Fruit fly (Drosophila melanogaster) whole organism, pupa: ENCODE data around the gene Polr1H.

ENCODE experiments used
- CG10348 ChIP-seq: fragments of 200-800 bp; sonication (Bioruptor generic); IDR thresholded peaks from 2 replicates; pipeline ENCODE4 v1.3.6; 2022; ENCODE audit warnings: missing biosample characterization, missing genetic modification characterization
- CG12605 ChIP-seq: fragments of 200-800 bp; sonication (Bioruptor generic); IDR thresholded peaks from 2 replicates; pipeline ENCODE4 v1.3.6; 2022; ENCODE audit warnings: missing biosample characterization, missing genetic modification characterization
- CG13204 ChIP-seq: fragments of 200-800 bp; sonication (Bioruptor generic); optimal IDR thresholded peaks from 2 replicates; lab custom pipeline; 2018; ENCODE audit warnings: missing biosample characterization, mild to moderate bottlenecking, missing genetic modification characterization, moderate library complexity
- CG14655 ChIP-seq: fragments of 200-800 bp; sonication (Bioruptor generic); optimal IDR thresholded peaks from 3 replicates; lab custom pipeline; 2017; ENCODE audit warnings: mild to moderate bottlenecking, missing biosample characterization, missing genetic modification reagents, missing genetic modification characterization
- CG15710 ChIP-seq: fragments of 200-800 bp; sonication (Bioruptor generic); optimal IDR thresholded peaks from 2 replicates; lab custom pipeline; 2018; ENCODE audit warnings: missing biosample characterization, mild to moderate bottlenecking, missing genetic modification characterization, moderate library complexity
- CG17806 ChIP-seq: fragments of 200-800 bp; sonication (Bioruptor generic); optimal IDR thresholded peaks from 2 replicates; lab custom pipeline; 2018; ENCODE audit warnings: missing biosample characterization, mild to moderate bottlenecking, missing genetic modification characterization, moderate library complexity
- CG32121 ChIP-seq: fragments of 200-800 bp; sonication (Bioruptor generic); IDR thresholded peaks from 2 replicates; pipeline ENCODE4 v1.3.6; 2022; ENCODE audit warnings: missing biosample characterization, missing genetic modification characterization
- CG34367 ChIP-seq: fragments of 200-800 bp; sonication (Bioruptor generic); optimal IDR thresholded peaks from 2 replicates; lab custom pipeline; 2018; ENCODE audit warnings: missing biosample characterization, mild to moderate bottlenecking, missing genetic modification characterization
- CG4496 ChIP-seq: fragments of 200-800 bp; sonication (Bioruptor generic); IDR thresholded peaks from 3 replicates; pipeline ENCODE4 v1.3.6; 2022; ENCODE audit warnings: missing biosample characterization, missing genetic modification characterization
- CG8159 ChIP-seq: fragments of 200-800 bp; sonication (Bioruptor generic); optimal IDR thresholded peaks from 3 replicates; lab custom pipeline; 2018; ENCODE audit warnings: missing biosample characterization, mild to moderate bottlenecking, missing genetic modification characterization, moderate library complexity
- CG8301 ChIP-seq: fragments of 200-800 bp; sonication (Bioruptor generic); optimal IDR thresholded peaks from 2 replicates; lab custom pipeline; 2018; ENCODE audit warnings: missing biosample characterization, mild to moderate bottlenecking, missing genetic modification characterization
- CG9948 ChIP-seq: fragments of 200-800 bp; sonication (Bioruptor generic); optimal IDR thresholded peaks from 2 replicates; lab custom pipeline; 2018; ENCODE audit warnings: missing biosample characterization, mild to moderate bottlenecking, missing genetic modification characterization, moderate library complexity
- D1 ChIP-seq: fragments of 200-800 bp; sonication (Bioruptor generic); optimal IDR thresholded peaks from 2 replicates; lab custom pipeline; 2018; ENCODE audit warnings: missing biosample characterization, mild to moderate bottlenecking, missing genetic modification characterization, moderate library complexity
- EcR ChIP-seq: fragments of 200-800 bp; sonication (Bioruptor generic); optimal IDR thresholded peaks from 3 replicates; lab custom pipeline; 2019; ENCODE audit warnings: missing biosample characterization, missing genetic modification characterization, mild to moderate bottlenecking, moderate library complexity, missing genetic modification reagents
- Ets98B ChIP-seq: fragments of 200-800 bp; sonication (Bioruptor generic); IDR thresholded peaks from 2 replicates; pipeline ENCODE4 v1.3.6; 2022; ENCODE audit warnings: missing biosample characterization, missing genetic modification characterization
- Pif1A ChIP-seq: fragments of 200-800 bp; sonication (Bioruptor generic); optimal IDR thresholded peaks from 3 replicates; lab custom pipeline; 2016; ENCODE audit warnings: missing biosample characterization, missing genetic modification characterization
- Pif1B ChIP-seq: fragments of 200-800 bp; sonication (Bioruptor generic); optimal IDR thresholded peaks from 3 replicates; lab custom pipeline; 2016; ENCODE audit warnings: missing biosample characterization, missing genetic modification characterization
- Snoo ChIP-seq: fragments of 200-800 bp; sonication (Bioruptor generic); optimal IDR thresholded peaks from 3 replicates; lab custom pipeline; 2017; ENCODE audit warnings: missing biosample characterization, mild to moderate bottlenecking, missing genetic modification characterization, inconsistent platforms
- fd96Ca ChIP-seq: fragments of 200-800 bp; sonication (Bioruptor generic); IDR thresholded peaks from 3 replicates; pipeline ENCODE4 v1.3.6; 2022; ENCODE audit warnings: missing biosample characterization, missing genetic modification characterization
- gl ChIP-seq: fragments of 200-800 bp; sonication (Bioruptor generic); optimal IDR thresholded peaks from 2 replicates; lab custom pipeline; 2018; ENCODE audit warnings: missing biosample characterization, mild to moderate bottlenecking, missing genetic modification characterization
- rn ChIP-seq: fragments of 200-800 bp; sonication (Bioruptor generic); IDR thresholded peaks from 2 replicates; pipeline ENCODE4 v1.3.6; 2022; ENCODE audit warnings: missing biosample characterization, missing genetic modification characterization

Polr1H gene

DNA sequence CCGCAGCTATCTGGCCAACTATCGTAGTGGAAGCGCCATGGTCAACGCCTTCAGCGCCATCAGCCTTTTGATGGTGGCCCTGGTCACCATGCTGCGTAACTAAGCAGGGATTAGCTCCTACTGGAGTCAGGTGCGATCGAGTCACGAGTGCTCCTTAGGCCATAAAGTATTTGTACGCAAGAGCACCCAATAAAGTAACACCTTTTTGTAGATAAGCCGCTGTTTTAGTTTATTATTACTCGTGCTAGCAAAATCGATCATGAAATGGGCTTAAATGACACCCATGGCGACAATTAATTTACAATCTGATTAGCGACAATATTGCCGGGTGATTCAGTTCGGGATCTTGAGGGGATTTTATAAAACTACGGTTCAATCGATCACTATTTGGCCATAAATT is 20.1 kb downstream of the Polr1H start:
- TF ChIP-seq CG8159 (tag; lab: Kevin White, UChicago) (no peak), CG34367 (no peak)

DNA sequence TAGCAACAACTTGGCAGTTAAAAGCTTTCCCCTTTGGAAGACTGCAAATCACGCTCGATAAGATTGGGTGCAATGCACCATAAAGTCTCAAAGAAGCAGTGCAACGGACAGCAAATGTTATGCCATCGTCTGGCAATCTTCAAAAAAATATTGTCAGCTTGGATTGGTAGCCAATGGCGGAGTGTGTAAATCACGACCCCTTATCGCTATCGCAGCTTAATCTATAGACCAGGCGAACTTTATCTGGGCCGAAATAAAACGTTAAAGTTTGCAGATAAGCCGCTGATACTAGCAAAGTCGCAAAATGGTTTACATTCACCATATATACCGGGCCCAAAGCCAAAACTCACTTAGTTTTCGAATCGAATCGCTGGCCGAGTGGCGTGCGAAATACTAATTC is 23.7 kb downstream of the Polr1H start, which contains the start of gene CG31198:
CG31198 (plus strand) TSS at position 351 of the 400 bp plus-strand sequence.
- no peak for TF ChIP-seq CG9948 (tag; lab: Kevin White, UChicago)
- no peak for TF ChIP-seq CG10348
- no peak for TF ChIP-seq CG32121
- TF ChIP-seq Pif1A (GFP tag; lab: Kevin White, UChicago), result no peak
- TF ChIP-seq CG15710 (tag; lab: Kevin White, UChicago), result no peak
- no peak for TF ChIP-seq CG8301 (tag; lab: Kevin White, UChicago)
- no peak for TF ChIP-seq CG4496 (GFP tag; lab: Robert Waterston, UW)
- no peak for TF ChIP-seq Ets98B (GFP tag; lab: Robert Waterston, UW)
- no peak for TF ChIP-seq Snoo (tag; lab: Kevin White, UChicago)
- TF ChIP-seq CG13204 (GFP tag; lab: Kevin White, UChicago), result no peak

DNA sequence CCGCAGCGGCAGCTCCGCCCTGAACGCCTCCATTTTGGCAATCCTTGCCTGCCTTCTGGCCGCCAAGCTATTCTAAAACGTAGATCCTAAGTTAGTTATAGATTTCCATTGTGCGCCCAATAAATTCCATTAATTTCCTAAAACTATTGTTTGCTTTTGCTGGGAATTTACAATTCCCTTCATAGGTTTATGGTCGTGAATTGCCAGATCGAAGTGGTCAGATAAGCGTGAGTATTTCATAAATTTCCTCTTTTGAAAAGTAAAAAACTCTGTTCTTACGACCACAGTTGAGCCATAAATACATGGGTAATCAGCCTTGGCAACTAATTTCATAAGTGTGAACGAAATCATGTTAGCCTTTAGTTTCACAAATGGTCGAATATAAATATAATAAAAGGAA is 24.5 kb downstream of the Polr1H start:
- no peak for TF ChIP-seq CG4496 (GFP tag; lab: Robert Waterston, UW)
- no peak for TF ChIP-seq rn (GFP tag; lab: Robert Waterston, UW)
- TF ChIP-seq CG13204 (GFP tag; lab: Kevin White, UChicago), result no peak
- TF ChIP-seq gl (tag; lab: Kevin White, UChicago), result no peak
- no peak for TF ChIP-seq fd96Ca
- TF ChIP-seq EcR (GFP tag; lab: Kevin White, UChicago), result no peak
- no peak for TF ChIP-seq CG8159 (tag; lab: Kevin White, UChicago)
- TF ChIP-seq CG32121, result no peak
- TF ChIP-seq Ets98B (GFP tag; lab: Robert Waterston, UW), result no peak
- TF ChIP-seq Snoo (tag; lab: Kevin White, UChicago), result no peak

DNA sequence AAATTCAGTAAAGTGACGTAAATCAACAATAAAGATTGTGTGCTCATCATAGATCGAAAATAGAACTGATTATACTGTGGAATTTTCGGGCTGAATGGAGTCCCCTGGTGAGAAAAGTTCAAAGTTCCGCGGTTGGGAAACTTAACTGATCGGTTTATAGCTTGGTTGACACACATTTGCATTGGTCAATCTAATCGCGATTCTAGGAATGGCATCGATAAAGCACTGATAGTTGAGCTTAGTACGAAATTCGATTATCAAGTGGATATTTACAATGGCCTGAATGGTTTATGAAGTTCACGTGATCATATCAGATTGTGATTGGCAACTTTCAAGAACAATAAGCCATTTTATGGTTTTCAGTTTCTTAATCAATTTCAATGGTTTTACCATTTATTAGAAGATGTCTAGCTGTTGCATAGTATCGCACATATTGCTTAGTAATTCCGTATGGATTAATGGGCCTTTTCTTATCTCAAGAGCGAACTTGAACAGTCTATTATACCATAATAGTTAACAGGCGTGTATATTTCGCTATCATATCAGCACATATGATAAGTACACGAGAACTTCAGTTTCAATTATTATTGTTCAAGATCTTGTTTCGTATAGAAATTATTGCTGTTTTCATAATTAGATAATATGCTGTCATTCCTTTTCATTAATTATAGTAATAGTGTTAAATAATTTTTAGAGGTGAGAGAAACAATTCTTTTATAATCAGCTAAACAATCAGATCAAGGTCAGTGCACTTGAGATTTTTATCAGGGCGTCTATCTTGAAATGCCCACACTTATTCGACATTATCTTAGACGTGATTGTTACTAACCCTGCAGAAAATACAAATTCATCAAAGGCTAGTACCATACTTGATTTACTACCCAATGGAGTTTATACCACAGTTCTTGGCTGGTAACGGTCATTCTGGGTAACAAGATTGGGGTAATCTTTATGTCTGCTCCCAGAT is 28.4 kb downstream of the Polr1H start, which contains the start of gene CG31233:
CG31233 (plus strand) TSS at position 900 of the 967 bp plus-strand sequence.
- no peak for TF ChIP-seq CG4496 (GFP tag; lab: Robert Waterston, UW)

DNA sequence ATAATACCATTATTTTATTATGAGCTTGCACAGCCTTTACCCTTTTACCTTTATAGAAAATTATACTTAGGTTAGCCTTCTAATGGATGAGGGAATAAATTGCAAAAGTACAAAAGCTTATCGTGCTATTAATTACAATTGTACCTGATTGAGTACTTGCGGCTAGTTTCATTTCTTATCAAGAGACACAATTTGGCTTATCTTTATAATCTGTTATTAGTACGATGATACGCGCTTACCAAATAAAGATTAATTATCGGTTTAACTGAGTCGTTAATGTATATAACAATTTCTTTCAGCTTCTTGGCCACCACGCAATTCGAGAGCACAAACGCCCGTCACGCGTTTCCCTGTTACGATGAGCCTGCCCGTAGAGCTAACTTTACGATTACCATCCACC is 31.8 kb downstream of the Polr1H start:
- TF ChIP-seq CG14655 (GFP tag; lab: Kevin White, UChicago), result no peak
- TF ChIP-seq Pif1B, result no peak
- no peak for TF ChIP-seq CG12605 (GFP tag; lab: Robert Waterston, UW)
- TF ChIP-seq CG13204 (GFP tag; lab: Kevin White, UChicago), result no peak
- TF ChIP-seq Snoo (tag; lab: Kevin White, UChicago), result no peak

DNA sequence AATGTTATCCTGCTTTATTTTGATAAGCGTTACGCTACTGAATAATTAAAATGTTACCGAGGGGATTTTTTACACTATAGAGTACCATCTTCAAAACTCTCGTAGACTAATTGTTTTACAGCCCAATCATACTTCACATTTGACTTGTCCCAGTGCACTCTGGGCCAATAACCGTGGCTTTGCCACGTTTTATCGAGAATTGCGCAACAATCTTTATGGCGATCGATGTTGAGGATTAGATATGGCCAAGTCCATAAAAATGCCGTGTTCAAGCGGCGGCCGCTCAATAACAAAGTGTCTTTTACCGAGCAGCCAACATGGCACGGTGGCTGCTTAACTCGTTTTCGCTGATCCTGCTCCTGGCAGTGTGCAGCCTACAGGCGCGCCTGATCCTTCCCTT is 32.7 kb downstream of the Polr1H start, which contains the start of gene CG31343:
CG31343 (plus strand) TSS at position 279 of the 400 bp plus-strand sequence.
- TF ChIP-seq D1 (no peak), CG13204 (GFP tag; lab: Kevin White, UChicago) (no peak), gl (tag; lab: Kevin White, UChicago) (no peak), CG17806 (no peak)

DNA sequence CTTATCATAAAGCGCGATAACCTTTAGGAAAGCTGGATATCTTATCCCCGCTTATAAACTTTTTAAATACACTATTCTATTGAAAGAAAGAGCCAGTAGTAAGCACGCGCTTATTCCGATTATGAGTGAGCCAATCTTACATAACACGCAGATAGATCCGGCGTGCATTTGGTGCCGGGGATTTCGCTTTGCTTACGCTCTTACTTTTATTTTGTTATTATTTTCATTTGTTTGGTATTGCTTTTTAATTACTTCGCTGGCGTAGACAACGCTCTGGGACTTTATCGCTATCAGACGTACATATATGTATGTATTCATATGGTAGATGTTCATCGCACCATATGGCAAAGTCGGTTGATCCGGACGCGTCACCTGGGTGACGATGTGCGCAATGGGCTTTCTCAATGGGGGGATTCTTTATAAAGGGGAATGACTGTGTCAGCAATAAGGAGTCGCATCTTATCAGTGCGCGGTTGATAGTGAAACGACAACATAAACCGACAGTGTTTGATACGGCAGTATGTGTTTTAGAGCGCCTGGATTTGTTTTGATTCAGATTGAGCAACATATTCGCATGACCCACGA is 36.8 kb downstream of the Polr1H start:
- TF ChIP-seq EcR (GFP tag; lab: Kevin White, UChicago) (peak; percentile 65), Snoo (tag; lab: Kevin White, UChicago) (no peak), CG12605 (GFP tag; lab: Robert Waterston, UW) (no peak)
